Fruit fly (Drosophila melanogaster): Measurements from ENCODE around the gene colt.
A peak's percentile ranks its signal among the peaks of the same experiment; 100 is the strongest.

colt gene

dm6 chr2L:2748480-2749143 is 21.3 kb downstream of the colt start (continued):
- TF ChIP-seq Optix (GFP tag; IDR thresholded peaks at IDR 0.05) (peak; percentile 80), Side (GFP tag; optimal IDR thresholded peaks at IDR 0.05) (peak; percentile 84), CG6813 (GFP tag; optimal IDR thresholded peaks at IDR 0.05) (peak; percentile 59), kni (GFP tag; optimal IDR thresholded peaks at IDR 0.05) (peak; percentile 55), ranshi (GFP tag; IDR thresholded peaks at IDR 0.05) (peak; percentile 83), D19B (GFP tag; optimal IDR thresholded peaks at IDR 0.05) (peak; percentile 73), ara (GFP tag; IDR thresholded peaks at IDR 0.05) (peak; percentile 76), Dip3 (GFP tag; optimal IDR thresholded peaks at IDR 0.05) (peak; percentile 81), CG11247 (GFP tag; IDR thresholded peaks at IDR 0.05) (peak; percentile 90), slou (GFP tag; optimal IDR thresholded peaks at IDR 0.05) (peak; percentile 90), Gug (GFP tag; IDR thresholded peaks at IDR 0.05) (peak; percentile 92), tup (GFP tag; optimal IDR thresholded peaks at IDR 0.05) (peak; percentile 80), CG6654 (GFP tag; optimal IDR thresholded peaks at IDR 0.05) (peak; percentile 56), pros (GFP tag; optimal IDR thresholded peaks at IDR 0.05) (no peak), ash1 (GFP tag; optimal IDR thresholded peaks at IDR 0.05) (peak; percentile 82), CG11695 (GFP tag; IDR thresholded peaks at IDR 0.05) (peak; percentile 91), crol (GFP tag; IDR thresholded peaks at IDR 0.05) (no peak), crc (GFP tag; optimal IDR thresholded peaks at IDR 0.05) (peak; percentile 59), sima (GFP tag; optimal IDR thresholded peaks at IDR 0.05) (peak; percentile 18), pb (GFP tag; optimal IDR thresholded peaks at IDR 0.05) (peak; percentile 75), CG15479 (GFP tag; optimal IDR thresholded peaks at IDR 0.05) (no peak), CG1647 (GFP tag; optimal IDR thresholded peaks at IDR 0.05) (peak; percentile 74), CG8281 (tag; optimal IDR thresholded peaks at IDR 0.05) (peak; percentile 52), da (GFP tag; optimal IDR thresholded peaks at IDR 0.05) (no peak), disco-r (GFP tag; optimal IDR thresholded peaks at IDR 0.05) (peak; percentile 58), chinmo (GFP tag; IDR thresholded peaks at IDR 0.05; ENCODE audit: partially characterized antibody) (0 out of 4 replicates have a peak, but pooled peaks have one; percentile 1), sna (GFP tag; IDR thresholded peaks at IDR 0.05; ENCODE audit: partially characterized antibody) (no peak; the same call in 1 of the 2 replicates), Mes4 (GFP tag; optimal IDR thresholded peaks at IDR 0.05) (peak; percentile 66), Aef1 (GFP tag; IDR thresholded peaks at IDR 0.05) (peak; percentile 79), CG3847 (GFP tag; IDR thresholded peaks at IDR 0.05) (peak; percentile 96), schlank (tag; optimal IDR thresholded peaks at IDR 0.05) (peak; percentile 61), CG12071 (GFP tag; optimal IDR thresholded peaks at IDR 0.05) (no peak), PHDP (tag; optimal IDR thresholded peaks at IDR 0.05) (peak; percentile 83), CG10267 (tag; optimal IDR thresholded peaks at IDR 0.05) (peak; percentile 96), croc (GFP tag; conservative IDR thresholded peaks at IDR 0.05) (peak; percentile 68), CG12769 (tag; optimal IDR thresholded peaks at IDR 0.05) (no peak), CG14014 (GFP tag; IDR thresholded peaks at IDR 0.05) (peak; percentile 87), Doc3 (GFP tag; IDR thresholded peaks at IDR 0.05; ENCODE audit: partially characterized antibody) (no peak), CG7357 (GFP tag; IDR thresholded peaks at IDR 0.05) (peak; percentile 72), so (GFP tag; IDR thresholded peaks at IDR 0.05) (peak; percentile 86), cas (GFP tag; IDR thresholded peaks at IDR 0.05) (peak; percentile 88), Nf-YB (GFP tag; optimal IDR thresholded peaks at IDR 0.05) (peak; percentile 67), B-H2 (GFP tag; optimal IDR thresholded peaks at IDR 0.05) (peak; percentile 95), Oaz (GFP tag; IDR thresholded peaks at IDR 0.05) (peak; percentile 64; the same call in 1 of the 2 replicates), nerfin-2 (GFP tag; IDR thresholded peaks at IDR 0.05; ENCODE audit: partially characterized antibody) (0 out of 2 replicates have a peak, but pooled peaks have one; percentile 47), fd102C (GFP tag; optimal IDR thresholded peaks at IDR 0.05) (peak; percentile 27), HmgD (GFP tag; optimal IDR thresholded peaks at IDR 0.05) (peak; percentile 0), Lim3 (GFP tag; IDR thresholded peaks at IDR 0.05) (no peak), CG17385 (GFP tag; optimal IDR thresholded peaks at IDR 0.05) (peak; percentile 80)
